Fruit fly (Drosophila melanogaster): ENCODE measurements around the gene Tim9a.

Gene Tim9a

dm6 chrX:13391174-13392040, 6.4 kb downstream of the Tim9a start:
- peak; percentile 85 for TF ChIP-seq Dip3 (GFP tag; optimal IDR thresholded peaks at IDR 0.05)
- TF ChIP-seq CG4854 (GFP tag; optimal IDR thresholded peaks at IDR 0.05): no peak
- TF ChIP-seq nerfin-2 (GFP tag; IDR thresholded peaks at IDR 0.05; ENCODE audit: partially characterized antibody): no peak
- peak; percentile 72 for TF ChIP-seq CG15011 (GFP tag; optimal IDR thresholded peaks at IDR 0.05)
- TF ChIP-seq ci (GFP tag; IDR thresholded peaks at IDR 0.05): 0 out of 3 replicates have a peak, but pooled peaks have one; percentile 15
- TF ChIP-seq CG1603 (tag; optimal IDR thresholded peaks at IDR 0.05): peak; percentile 5
- peak; percentile 93 for TF ChIP-seq D19B (GFP tag; optimal IDR thresholded peaks at IDR 0.05)
- TF ChIP-seq cato (GFP tag; optimal IDR thresholded peaks at IDR 0.05; ENCODE audit: borderline replicate concordance): no peak
- no peak for TF ChIP-seq CG1024 (GFP tag; IDR thresholded peaks at IDR 0.05)
- peak; percentile 71 for TF ChIP-seq gro (GFP tag; optimal IDR thresholded peaks at IDR 0.05)
- peak; percentile 40 for TF ChIP-seq ERR (GFP tag; optimal IDR thresholded peaks at IDR 0.05)
- peak; percentile 58 for TF ChIP-seq CG11085 (GFP tag; IDR thresholded peaks at IDR 0.05)
- TF ChIP-seq CG7928 (GFP tag; optimal IDR thresholded peaks at IDR 0.05): peak; percentile 20
- TF ChIP-seq Ets97D (GFP tag; optimal IDR thresholded peaks at IDR 0.05): peak; percentile 76
- peak in 1 of 2 experiments; percentile 23 for TF ChIP-seq Hr51 (GFP tag; optimal IDR thresholded peaks at IDR 0.05)
- TF ChIP-seq az2 (GFP tag; optimal IDR thresholded peaks at IDR 0.05): peak; percentile 11
- TF ChIP-seq HHEX (GFP tag; optimal IDR thresholded peaks at IDR 0.05): peak; percentile 61
- TF ChIP-seq CHES-1-like (GFP tag; optimal IDR thresholded peaks at IDR 0.05): peak; percentile 61
- TF ChIP-seq br (optimal IDR thresholded peaks at IDR 0.05): no peak
- peak; percentile 93 for TF ChIP-seq CG2120 (GFP tag; optimal IDR thresholded peaks at IDR 0.05)
- TF ChIP-seq ro (GFP tag; IDR thresholded peaks at IDR 0.05): no peak
- TF ChIP-seq slbo (GFP tag; IDR thresholded peaks at IDR 0.05): peak; percentile 81
- TF ChIP-seq Dad (GFP tag; optimal IDR thresholded peaks at IDR 0.05): peak; percentile 26
- peak; percentile 48 for TF ChIP-seq Fer3 (tag; optimal IDR thresholded peaks at IDR 0.05)
- TF ChIP-seq CG9817 (tag; optimal IDR thresholded peaks at IDR 0.05): peak; percentile 43
- peak; percentile 26; the same call in 1 of the 2 replicates for TF ChIP-seq vvl (GFP tag; IDR thresholded peaks at IDR 0.05)
- 0 out of 2 replicates have a peak, but pooled peaks have one; percentile 33 for TF ChIP-seq NFAT (GFP tag; IDR thresholded peaks at IDR 0.05)
- TF ChIP-seq pnt (GFP tag; optimal IDR thresholded peaks at IDR 0.05): no peak
- no peak for TF ChIP-seq trh (GFP tag; optimal IDR thresholded peaks at IDR 0.05)
- peak; percentile 71 for TF ChIP-seq lab (GFP tag; optimal IDR thresholded peaks at IDR 0.05)
- peak; percentile 84 for TF ChIP-seq CG9932 (GFP tag; IDR thresholded peaks at IDR 0.05)
- TF ChIP-seq CG10209 (GFP tag; optimal IDR thresholded peaks at IDR 0.05): peak; percentile 63
- peak; percentile 65 for TF ChIP-seq CoRest (tag; optimal IDR thresholded peaks at IDR 0.05)
- peak; percentile 78 for TF ChIP-seq Rfx (GFP tag; IDR thresholded peaks at IDR 0.05)
- peak; percentile 1 for TF ChIP-seq CG1792 (GFP tag; optimal IDR thresholded peaks at IDR 0.05)
- TF ChIP-seq Pdp1 (GFP tag; optimal IDR thresholded peaks at IDR 0.05): peak in 1 of 2 experiments; percentile 55
- no peak for TF ChIP-seq fd64A (GFP tag; optimal IDR thresholded peaks at IDR 0.05)
- no peak for TF ChIP-seq Elba2 (GFP tag; optimal IDR thresholded peaks at IDR 0.05)
- peak; percentile 27 for TF ChIP-seq crc (GFP tag; optimal IDR thresholded peaks at IDR 0.05)
- peak; percentile 15; the same call in 1 of the 3 replicates for TF ChIP-seq tgo (GFP tag; IDR thresholded peaks at IDR 0.05)
- peak; percentile 48 for TF ChIP-seq Hsf (GFP tag; optimal IDR thresholded peaks at IDR 0.05)
- peak; percentile 17 for TF ChIP-seq CG2712 (tag; optimal IDR thresholded peaks at IDR 0.05)
- peak; percentile 59 for TF ChIP-seq CG15269 (tag; optimal IDR thresholded peaks at IDR 0.05)
- no peak for TF ChIP-seq CG32772 (GFP tag; IDR thresholded peaks at IDR 0.05)
- TF ChIP-seq hbn (GFP tag; IDR thresholded peaks at IDR 0.05; ENCODE audit: partially characterized antibody): no peak
- TF ChIP-seq Dek (tag; optimal IDR thresholded peaks at IDR 0.05): peak; percentile 61
- 0 out of 3 replicates have a peak, but pooled peaks have one; percentile 33 for TF ChIP-seq CG11456 (GFP tag; IDR thresholded peaks at IDR 0.05)
- peak; percentile 22 for TF ChIP-seq Antp (GFP tag; optimal IDR thresholded peaks at IDR 0.05)
- TF ChIP-seq Nf-YC (tag; optimal IDR thresholded peaks at IDR 0.05): no peak
